Worm (Caenorhabditis elegans) whole organism, young adult: ENCODE data around the gene F41E6.12.

Experiments used
- B0019.2 ChIP-seq: fragments of 200-800 bp; sonication (Bioruptor generic); conservative IDR thresholded peaks from 2 replicates; pipeline ENCODE4 v1.3.6; 2022; ENCODE audit warnings: missing genetic modification reagents, missing genetic modification characterization, missing compliant biosample characterization
- F23B12.7 ChIP-seq: sonication (generic microtip); optimal IDR thresholded peaks from 2 replicates; lab custom pipeline; 2017; ENCODE audit warnings: missing genetic modification characterization, mild to moderate bottlenecking, missing compliant biosample characterization, antibody characterized with exemption, moderate library complexity; ENCODE audit not compliant: insufficient read depth
- F37B4.10 ChIP-seq: fragments of 200-800 bp; sonication (Bioruptor generic); IDR thresholded peaks from 2 replicates; pipeline ENCODE4 v1.3.6; 2022; ENCODE audit warnings: missing genetic modification characterization, missing compliant biosample characterization
- F39B2.1 ChIP-seq: fragments of 200-800 bp; sonication (Bioruptor generic); IDR thresholded peaks from 2 replicates; pipeline ENCODE4 v1.3.6; 2022; ENCODE audit warnings: missing genetic modification reagents, missing genetic modification characterization, missing compliant biosample characterization
- F49E8.2 ChIP-seq: sonication (generic microtip); optimal IDR thresholded peaks from 3 replicates; lab custom pipeline; 2017; ENCODE audit warnings: missing genetic modification characterization, mild to moderate bottlenecking, missing compliant biosample characterization, antibody characterized with exemption, moderate library complexity; ENCODE audit not compliant: insufficient read depth
- F52B5.7 ChIP-seq: sonication (generic microtip); optimal IDR thresholded peaks from 2 replicates; lab custom pipeline; 2016; ENCODE audit warnings: mild to moderate bottlenecking, missing genetic modification characterization, missing compliant biosample characterization
- K12H6.12 ChIP-seq: fragments of 200-800 bp; sonication (Bioruptor generic); optimal IDR thresholded peaks from 2 replicates; lab custom pipeline; 2018; ENCODE audit warnings: mild to moderate bottlenecking, missing genetic modification characterization, missing compliant biosample characterization
- akir-1 ChIP-seq: fragments of 200-800 bp; sonication (Bioruptor generic); optimal IDR thresholded peaks from 2 replicates; lab custom pipeline; 2018; ENCODE audit warnings: mild to moderate bottlenecking, missing genetic modification characterization, moderate library complexity, missing compliant biosample characterization
- bed-2 ChIP-seq: fragments of 200-800 bp; sonication (Bioruptor generic); IDR thresholded peaks from 2 replicates; pipeline ENCODE4 v1.3.6; 2022; ENCODE audit warnings: missing genetic modification reagents, missing genetic modification characterization, missing compliant biosample characterization
- ccch-3 ChIP-seq: fragments of 200-800 bp; sonication (Bioruptor generic); optimal IDR thresholded peaks from 2 replicates; lab custom pipeline; 2018; ENCODE audit warnings: mild to moderate bottlenecking, missing genetic modification characterization, missing compliant biosample characterization
- ceh-91 ChIP-seq: fragments of 200-800 bp; sonication (Bioruptor generic); IDR thresholded peaks from 2 replicates; pipeline ENCODE4 v1.3.6; 2022; ENCODE audit warnings: missing genetic modification reagents, missing genetic modification characterization, missing compliant biosample characterization
- dpff-1 ChIP-seq: sonication (generic microtip); optimal IDR thresholded peaks from 2 replicates; lab custom pipeline; 2017; ENCODE audit warnings: mild to moderate bottlenecking, missing genetic modification characterization, missing compliant biosample characterization
- dpl-1 ChIP-seq: fragments of 150-350 bp; optimal IDR thresholded peaks from 2 replicates; lab custom pipeline; 2014; ENCODE audit warnings: missing biosample characterization, missing genetic modification reagents, missing genetic modification characterization
- him-1 ChIP-seq: sonication (generic microtip); optimal IDR thresholded peaks from 2 replicates; lab custom pipeline; 2016; ENCODE audit warnings: missing genotype, missing genetic modification reagents, missing genetic modification characterization, missing compliant biosample characterization
- hlh-12 ChIP-seq: sonication (generic microtip); optimal IDR thresholded peaks from 2 replicates; lab custom pipeline; 2016; ENCODE audit warnings: missing genetic modification characterization, missing compliant biosample characterization
- hmg-20 ChIP-seq: fragments of 200-800 bp; sonication (Bioruptor generic); IDR thresholded peaks from 2 replicates; pipeline ENCODE4 v1.3.6; 2022; ENCODE audit warnings: missing genetic modification reagents, missing genetic modification characterization, missing compliant biosample characterization
- hrde-1 ChIP-seq: sonication (generic microtip); optimal IDR thresholded peaks from 2 replicates; lab custom pipeline; 2016; ENCODE audit warnings: missing genetic modification characterization, mild to moderate bottlenecking, missing compliant biosample characterization, moderate library complexity, missing genotype, missing genetic modification reagents, borderline replicate concordance
- lag-1 ChIP-seq: fragments of 200-800 bp; sonication (Bioruptor generic); IDR thresholded peaks from 2 replicates; pipeline ENCODE4 v1.3.6; 2022; ENCODE audit warnings: missing genetic modification reagents, missing genetic modification characterization, missing compliant biosample characterization
- let-526 ChIP-seq: fragments of 200-800 bp; sonication (Bioruptor generic); IDR thresholded peaks from 2 replicates; pipeline ENCODE4 v1.3.6; 2022; ENCODE audit warnings: missing genetic modification reagents, missing genetic modification characterization, missing compliant biosample characterization
- lin-54 ChIP-seq: fragments of 200-800 bp; sonication (Bioruptor generic); optimal IDR thresholded peaks from 2 replicates; lab custom pipeline; 2018; ENCODE audit warnings: mild to moderate bottlenecking, missing genetic modification characterization, missing compliant biosample characterization
- madf-10 ChIP-seq: sonication (generic microtip); optimal IDR thresholded peaks from 2 replicates; lab custom pipeline; 2016; ENCODE audit warnings: mild to moderate bottlenecking, missing genetic modification characterization, missing compliant biosample characterization
- mcd-1 ChIP-seq: fragments of 200-800 bp; sonication (Bioruptor generic); IDR thresholded peaks from 2 replicates; pipeline ENCODE4 v1.3.6; 2022; ENCODE audit warnings: missing genetic modification reagents, missing genetic modification characterization, missing compliant biosample characterization
- mxl-1 ChIP-seq: sonication (generic microtip); optimal IDR thresholded peaks from 2 replicates; lab custom pipeline; 2016; ENCODE audit warnings: missing genetic modification characterization, missing compliant biosample characterization
- nfyb-1 ChIP-seq: fragments of 200-800 bp; sonication (Bioruptor generic); IDR thresholded peaks from 2 replicates; pipeline ENCODE4 v1.3.6; 2022; ENCODE audit warnings: missing genetic modification reagents, missing genetic modification characterization, missing compliant biosample characterization
- rec-8 ChIP-seq, 2 experiments: sonication (generic microtip); optimal IDR thresholded peaks; 2 replicates each; lab custom pipeline; 2016; ENCODE audit warnings: mild to moderate bottlenecking in 2 of 2, missing genetic modification characterization in 2 of 2, missing genetic modification reagents in 2 of 2, missing genotype in 2 of 2, missing biosample characterization in 1 of 2, missing compliant biosample characterization in 1 of 2, moderate library complexity in 1 of 2
- rpc-1 ChIP-seq, 2 experiments: fragments of 150-350 bp in 1 of 2; sonication (generic microtip) in 1 of 2; optimal IDR thresholded peaks; 2 replicates each; lab custom pipeline; 2014 to 2018; ENCODE audit warnings: missing biosample characterization in 1 of 2, missing genetic modification characterization in 1 of 2, missing genetic modification reagents in 1 of 2, missing genotype in 1 of 2
- snpc-1.3 ChIP-seq: sonication (generic microtip); optimal IDR thresholded peaks from 2 replicates; lab custom pipeline; 2017; ENCODE audit warnings: missing genetic modification characterization, mild to moderate bottlenecking, missing compliant biosample characterization, antibody characterized with exemption, moderate library complexity, missing genotype, missing genetic modification reagents; ENCODE audit not compliant: insufficient read depth
- snpc-3.4 ChIP-seq: sonication (generic microtip); optimal IDR thresholded peaks from 2 replicates; lab custom pipeline; 2017; ENCODE audit warnings: missing genetic modification characterization, mild to moderate bottlenecking, missing compliant biosample characterization, antibody characterized with exemption, moderate library complexity, missing genotype, missing genetic modification reagents
- sptf-2 ChIP-seq: fragments of 200-800 bp; sonication (Bioruptor generic); optimal IDR thresholded peaks from 2 replicates; lab custom pipeline; 2018; ENCODE audit warnings: mild to moderate bottlenecking, missing genetic modification characterization, missing compliant biosample characterization
- tbx-9 ChIP-seq: sonication (generic microtip); optimal IDR thresholded peaks from 2 replicates; lab custom pipeline; 2016; ENCODE audit warnings: borderline replicate concordance, missing genetic modification characterization, inconsistent platforms, missing compliant biosample characterization
- xnd-1 ChIP-seq: sonication (generic microtip); optimal IDR thresholded peaks from 2 replicates; lab custom pipeline; 2016; ENCODE audit warnings: missing genotype, missing genetic modification reagents, missing genetic modification characterization, missing compliant biosample characterization
- zfh-2 ChIP-seq: fragments of 200-800 bp; sonication (Bioruptor generic); conservative IDR thresholded peaks from 2 replicates; pipeline ENCODE4 v1.3.6; 2022; ENCODE audit warnings: missing genetic modification reagents, missing genetic modification characterization, missing compliant biosample characterization
- ztf-26 ChIP-seq: sonication (generic microtip); optimal IDR thresholded peaks from 2 replicates; lab custom pipeline; 2017; ENCODE audit warnings: missing genetic modification characterization, missing compliant biosample characterization
- ztf-28 ChIP-seq: fragments of 200-800 bp; sonication (Bioruptor generic); IDR thresholded peaks from 2 replicates; pipeline ENCODE4 v1.3.6; 2022; ENCODE audit warnings: missing genetic modification reagents, missing genetic modification characterization, missing compliant biosample characterization
- ztf-3 ChIP-seq: fragments of 200-800 bp; sonication (Bioruptor generic); optimal IDR thresholded peaks from 2 replicates; lab custom pipeline; 2018; ENCODE audit warnings: mild to moderate bottlenecking, missing genetic modification characterization, missing compliant biosample characterization

Gene F41E6.12

DNA sequence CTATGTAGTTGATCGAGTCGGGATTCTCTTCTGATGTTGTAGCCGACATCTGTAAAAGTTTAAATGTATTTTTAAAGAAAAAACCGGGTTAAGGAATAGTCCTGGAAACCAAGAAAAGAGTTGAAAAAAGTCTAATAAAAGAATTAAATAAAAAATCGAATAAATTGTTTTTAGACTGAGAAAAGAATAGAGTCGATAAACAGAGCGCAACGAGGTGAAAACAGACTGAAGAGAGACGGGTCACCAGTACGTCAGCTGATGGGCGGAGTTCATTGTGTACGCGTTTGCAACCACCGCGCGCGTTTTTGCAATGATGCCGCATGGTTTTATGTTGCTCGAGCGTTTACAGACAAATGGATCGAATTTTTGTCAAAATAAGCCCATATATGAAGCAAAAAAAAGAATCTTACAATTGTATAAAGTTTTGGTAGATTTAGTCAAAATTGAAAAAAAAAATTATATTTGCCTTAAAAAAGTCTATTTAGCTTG is 2.4 kb upstream of the F41E6.12 start, which contains the start of gene atg-18 (continued):
- TF ChIP-seq K12H6.12 (tag; lab: Kevin White, UChicago) (peak; percentile 56), rpc-1 (optimal IDR thresholded peaks at IDR 0.05; lab: Kevin White, UChicago) (peak; percentile 31), rpc-1 (tag; optimal IDR thresholded peaks at IDR 0.05; lab: Kevin White, UChicago) (no peak)

- TF ChIP-seq hrde-1 (tag; lab: Kevin White, UChicago) (no peak), rec-8 (tag; optimal IDR thresholded peaks at IDR 0.05; lab: Kevin White, UChicago) (no peak), F23B12.7 (no peak), lag-1 (no peak), dpff-1 (tag; lab: Kevin White, UChicago) (no peak), akir-1 (GFP tag; lab: Kevin White, UChicago) (no peak), F52B5.7 (tag; lab: Kevin White, UChicago) (no peak), lin-54 (GFP tag; lab: Kevin White, UChicago) (no peak), snpc-3.4 (tag; lab: Kevin White, UChicago) (no peak), bed-2 (no peak), dpl-1 (no peak), zfh-2 (GFP tag; lab: Robert Waterston, UW) (no peak), madf-10 (no peak), ccch-3 (GFP tag; lab: Kevin White, UChicago) (no peak), xnd-1 (tag; lab: Kevin White, UChicago) (no peak)
Measured at ce11 chrV:8627580-8627979, 1.3 kb downstream of the F41E6.12 start.

- TF ChIP-seq tbx-9 (tag; lab: Kevin White, UChicago) (no peak), ceh-91 (GFP tag; lab: Robert Waterston, UW) (no peak), ccch-3 (GFP tag; lab: Kevin White, UChicago) (no peak), ztf-28 (GFP tag; lab: Robert Waterston, UW) (no peak), hlh-12 (tag; lab: Kevin White, UChicago) (no peak), F37B4.10 (GFP tag; lab: Robert Waterston, UW) (no peak), hmg-20 (GFP tag; lab: Robert Waterston, UW) (no peak), sptf-2 (GFP tag; lab: Kevin White, UChicago) (no peak), let-526 (GFP tag; lab: Robert Waterston, UW) (no peak), mxl-1 (tag; lab: Kevin White, UChicago) (no peak), nfyb-1 (GFP tag; lab: Robert Waterston, UW) (no peak), snpc-1.3 (tag; lab: Kevin White, UChicago) (no peak)
Measured at ce11 chrV:8626406-8626805, 2.5 kb downstream of the F41E6.12 start.

DNA sequence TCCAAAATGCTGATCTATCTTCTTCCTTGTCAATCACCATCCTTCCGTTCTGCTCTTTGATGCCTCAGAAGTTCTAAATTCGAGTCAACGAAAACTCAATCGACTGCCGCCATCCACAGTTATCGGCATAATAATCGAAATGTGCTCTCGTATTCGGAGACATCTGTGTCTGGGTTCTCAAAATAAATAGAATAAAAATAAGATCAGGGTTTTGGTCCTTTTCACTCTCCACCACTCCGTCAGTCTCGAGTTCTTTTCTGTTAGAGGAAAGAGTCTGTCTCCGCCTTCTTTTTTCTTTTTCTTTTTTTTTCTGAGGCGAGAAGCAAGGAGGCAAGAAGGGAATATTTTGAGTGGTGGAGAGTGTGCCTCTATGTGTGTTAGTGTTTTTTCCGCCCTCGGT is 5.2 kb downstream of the F41E6.12 start, which contains the start of gene F41E6.17:
TSS of gene F41E6.17 (plus strand) at position 348 of the 400 bp plus-strand sequence.
- no peak for TF ChIP-seq ztf-3 (GFP tag; lab: Kevin White, UChicago)

- no peak for TF ChIP-seq F49E8.2
- no peak for TF ChIP-seq ztf-26 (tag; lab: Kevin White, UChicago)
- TF ChIP-seq him-1 (tag; lab: Kevin White, UChicago), result no peak
- no peak for TF ChIP-seq F39B2.1 (GFP tag; lab: Robert Waterston, UW)
- no peak for TF ChIP-seq hmg-20 (GFP tag; lab: Robert Waterston, UW)
- no peak for TF ChIP-seq mcd-1 (GFP tag; lab: Robert Waterston, UW)
- TF ChIP-seq B0019.2 (GFP tag; lab: Robert Waterston, UW), result no peak
Measured at ce11 chrV:8622314-8622713, 6.6 kb downstream of the F41E6.12 start, which contains the start of gene F41E6.1. TSS of gene F41E6.1 (plus strand) at chrV:8622614.
